Fruit fly (Drosophila melanogaster): ENCODE results near the gene Snmp1.

Gene Snmp1

dm6 chr3R:21130050-21130449 lies 38.0 kb downstream of the Snmp1 start, which contains the start of gene Ice2 (continued):
- TF ChIP-seq sens (GFP tag) (peak; percentile 74), pfk (GFP tag; optimal IDR thresholded peaks at IDR 0.05) (no peak), insv (GFP tag; optimal IDR thresholded peaks at IDR 0.05) (no peak), B-H2 (GFP tag; optimal IDR thresholded peaks at IDR 0.05) (no peak), CG42726 (GFP tag; IDR thresholded peaks at IDR 0.05; ENCODE audit: partially characterized antibody) (no peak), Vsx1 (GFP tag; optimal IDR thresholded peaks at IDR 0.05) (no peak), D19B (GFP tag; optimal IDR thresholded peaks at IDR 0.05) (no peak), nmo (GFP tag; optimal IDR thresholded peaks at IDR 0.05) (no peak), Jarid2 (GFP tag; optimal IDR thresholded peaks at IDR 0.05) (no peak), inv (GFP tag; IDR thresholded peaks at IDR 0.05; ENCODE audit: partially characterized antibody) (no peak), CG2202 (tag; optimal IDR thresholded peaks at IDR 0.05) (no peak), cg (GFP tag; optimal IDR thresholded peaks at IDR 0.05) (no peak), NC2β (GFP tag; optimal IDR thresholded peaks at IDR 0.05) (no peak), Hey (tag; optimal IDR thresholded peaks at IDR 0.05) (no peak), prd (optimal IDR thresholded peaks at IDR 0.05) (no peak), prd (GFP tag; IDR thresholded peaks at IDR 0.05) (no peak), Rx (GFP tag; IDR thresholded peaks at IDR 0.05) (no peak), Dip2 (GFP tag; IDR thresholded peaks at IDR 0.05) (no peak), CG15479 (GFP tag; optimal IDR thresholded peaks at IDR 0.05) (no peak), CG18476 (GFP tag; optimal IDR thresholded peaks at IDR 0.05) (no peak), tgo (GFP tag; IDR thresholded peaks at IDR 0.05) (no peak), Sox100B (GFP tag; optimal IDR thresholded peaks at IDR 0.05) (no peak), hbn (GFP tag; IDR thresholded peaks at IDR 0.05; ENCODE audit: partially characterized antibody) (no peak), CG18011 (GFP tag; optimal IDR thresholded peaks at IDR 0.05) (no peak), CG18619 (GFP tag; optimal IDR thresholded peaks at IDR 0.05) (no peak), jing (GFP tag; optimal IDR thresholded peaks at IDR 0.05) (no peak), CG9876 (GFP tag; optimal IDR thresholded peaks at IDR 0.05) (no peak), CG33557 (GFP tag; optimal IDR thresholded peaks at IDR 0.05) (no peak), hth (optimal IDR thresholded peaks at IDR 0.05) (no peak), CG14965 (GFP tag; optimal IDR thresholded peaks at IDR 0.05; ENCODE audit: borderline replicate concordance) (no peak), Scr (GFP tag; IDR thresholded peaks at IDR 0.05; ENCODE audit: partially characterized antibody) (peak; percentile 35), bcd (GFP tag; optimal IDR thresholded peaks at IDR 0.05) (no peak), lab (GFP tag; optimal IDR thresholded peaks at IDR 0.05) (no peak), salm (tag; optimal IDR thresholded peaks at IDR 0.05) (no peak), MTF-1 (GFP tag; optimal IDR thresholded peaks at IDR 0.05; ENCODE audit: borderline replicate concordance) (no peak), ERR (GFP tag; optimal IDR thresholded peaks at IDR 0.05) (no peak), hb (GFP tag; IDR thresholded peaks at IDR 0.05; ENCODE audit: partially characterized antibody) (no peak), CG2712 (tag; optimal IDR thresholded peaks at IDR 0.05) (peak; percentile 44), onecut (GFP tag; IDR thresholded peaks at IDR 0.05) (no peak), CG34422 (GFP tag; IDR thresholded peaks at IDR 0.05) (no peak), CG4424 (GFP tag; optimal IDR thresholded peaks at IDR 0.05) (no peak), pb (GFP tag; optimal IDR thresholded peaks at IDR 0.05) (no peak), CG9797 (GFP tag; optimal IDR thresholded peaks at IDR 0.05) (peak; percentile 63), gsb-n (tag; optimal IDR thresholded peaks at IDR 0.05) (no peak), Bteb2 (GFP tag; optimal IDR thresholded peaks at IDR 0.05) (no peak), cato (GFP tag; optimal IDR thresholded peaks at IDR 0.05; ENCODE audit: borderline replicate concordance) (no peak), gcm (GFP tag; optimal IDR thresholded peaks at IDR 0.05) (no peak), ssp (GFP tag; IDR thresholded peaks at IDR 0.05) (no peak), kni (GFP tag; optimal IDR thresholded peaks at IDR 0.05) (no peak), Fer1 (GFP tag; optimal IDR thresholded peaks at IDR 0.05) (no peak), bowl (GFP tag; IDR thresholded peaks at IDR 0.05) (no peak)
